Worm (Caenorhabditis elegans): ENCODE results near the gene F59D12.2.

The F59D12.2 gene

DNA sequence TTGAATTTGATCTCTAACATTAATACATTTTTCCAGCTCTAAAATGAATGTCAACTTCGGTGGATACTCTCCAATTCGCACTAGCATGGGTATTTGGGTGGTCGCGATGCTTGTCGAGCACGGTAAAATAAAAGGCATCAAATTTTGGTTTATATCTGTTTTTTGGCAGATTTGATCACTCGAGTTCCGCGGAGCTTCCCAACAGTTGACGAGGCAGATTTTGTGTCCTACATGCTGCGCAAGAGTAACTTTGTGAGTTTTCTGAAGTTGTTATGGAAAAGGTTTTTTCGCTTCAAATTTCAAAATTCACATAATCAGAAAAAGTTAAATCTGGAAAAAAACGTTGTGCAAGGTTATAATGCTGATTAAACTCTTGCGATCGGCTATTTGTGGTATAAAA is 34.1 kb downstream of the F59D12.2 start:
- no peak for TF ChIP-seq tab-1 (GFP tag; IDR thresholded peaks at IDR 0.05)
- TF ChIP-seq T22C8.4 (GFP tag; IDR thresholded peaks at IDR 0.05): no peak
- no peak for TF ChIP-seq ztf-29 (GFP tag; IDR thresholded peaks at IDR 0.05)
- TF ChIP-seq flt-1 (GFP tag; IDR thresholded peaks at IDR 0.05): no peak
- TF ChIP-seq ref-1 (GFP tag; conservative IDR thresholded peaks at IDR 0.05): no peak
- no peak for TF ChIP-seq med-1 (GFP tag; optimal IDR thresholded peaks at IDR 0.05; ENCODE audit: insufficient read depth)
- TF ChIP-seq cog-1 (tag; optimal IDR thresholded peaks at IDR 0.05): no peak
- no peak for TF ChIP-seq klf-2 (GFP tag; conservative IDR thresholded peaks at IDR 0.05)
- TF ChIP-seq ztf-23 (GFP tag; IDR thresholded peaks at IDR 0.05): no peak

DNA sequence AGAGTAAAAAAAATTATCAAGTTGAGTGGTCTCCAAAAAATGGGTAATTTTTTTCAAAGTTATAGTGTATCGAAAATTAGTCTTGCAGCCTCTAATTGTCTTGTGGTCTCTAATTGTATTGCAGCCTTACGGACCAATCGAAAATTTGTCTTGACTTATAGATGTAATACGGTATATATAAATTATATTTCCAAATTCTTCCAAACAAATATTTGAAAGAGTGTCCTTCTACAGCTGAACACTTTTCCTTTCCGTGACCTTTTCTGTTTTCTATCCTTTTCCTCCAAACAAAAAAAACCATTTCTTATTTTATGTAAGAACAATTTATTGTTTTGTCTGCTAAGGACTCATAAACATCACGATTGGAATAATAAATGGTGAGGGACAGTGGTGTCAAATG is 34.9 kb downstream of the F59D12.2 start, which contains the start of gene K09E9.7:
Gene K09E9.7 (plus strand): TSS at position 301 of the 400 bp plus-strand sequence.
- TF ChIP-seq flt-1 (GFP tag; IDR thresholded peaks at IDR 0.05) (no peak), T22C8.4 (GFP tag; IDR thresholded peaks at IDR 0.05) (no peak), med-1 (GFP tag; optimal IDR thresholded peaks at IDR 0.05; ENCODE audit: insufficient read depth) (no peak), klf-2 (GFP tag; conservative IDR thresholded peaks at IDR 0.05) (no peak), ztf-23 (GFP tag; IDR thresholded peaks at IDR 0.05) (no peak), ztf-29 (GFP tag; IDR thresholded peaks at IDR 0.05) (no peak), tab-1 (GFP tag; IDR thresholded peaks at IDR 0.05) (no peak), ref-1 (GFP tag; conservative IDR thresholded peaks at IDR 0.05) (no peak), cog-1 (tag; optimal IDR thresholded peaks at IDR 0.05) (no peak)

DNA sequence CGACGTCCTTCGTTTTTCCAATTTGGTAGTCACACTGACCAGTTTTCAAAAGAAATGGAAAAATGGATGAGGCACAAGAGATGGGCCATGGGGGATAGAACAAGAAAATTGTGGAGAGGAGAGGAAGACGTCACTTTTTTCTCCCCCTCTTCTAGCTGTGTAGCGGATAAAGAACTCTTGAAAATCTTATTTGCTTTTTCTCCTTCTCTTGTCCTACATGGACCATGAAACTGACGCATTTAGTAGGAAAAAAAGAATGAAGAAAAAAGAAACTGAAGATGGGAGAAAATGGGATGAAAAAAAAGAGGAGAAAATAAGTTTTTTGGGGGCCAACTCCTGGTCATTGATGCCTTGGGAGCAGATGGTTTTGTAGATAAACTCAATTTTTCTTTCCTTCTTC is 41.6 kb downstream of the F59D12.2 start:
- no peak for TF ChIP-seq klf-2 (GFP tag; conservative IDR thresholded peaks at IDR 0.05)
- TF ChIP-seq flt-1 (GFP tag; IDR thresholded peaks at IDR 0.05): no peak
- no peak for TF ChIP-seq tab-1 (GFP tag; IDR thresholded peaks at IDR 0.05)
- no peak for TF ChIP-seq cog-1 (tag; optimal IDR thresholded peaks at IDR 0.05)
- no peak for TF ChIP-seq med-1 (GFP tag; optimal IDR thresholded peaks at IDR 0.05; ENCODE audit: insufficient read depth)
- TF ChIP-seq ref-1 (GFP tag; conservative IDR thresholded peaks at IDR 0.05): no peak
- no peak for TF ChIP-seq ztf-23 (GFP tag; IDR thresholded peaks at IDR 0.05)
- no peak for TF ChIP-seq T22C8.4 (GFP tag; IDR thresholded peaks at IDR 0.05)
- TF ChIP-seq ztf-29 (GFP tag; IDR thresholded peaks at IDR 0.05): no peak

DNA sequence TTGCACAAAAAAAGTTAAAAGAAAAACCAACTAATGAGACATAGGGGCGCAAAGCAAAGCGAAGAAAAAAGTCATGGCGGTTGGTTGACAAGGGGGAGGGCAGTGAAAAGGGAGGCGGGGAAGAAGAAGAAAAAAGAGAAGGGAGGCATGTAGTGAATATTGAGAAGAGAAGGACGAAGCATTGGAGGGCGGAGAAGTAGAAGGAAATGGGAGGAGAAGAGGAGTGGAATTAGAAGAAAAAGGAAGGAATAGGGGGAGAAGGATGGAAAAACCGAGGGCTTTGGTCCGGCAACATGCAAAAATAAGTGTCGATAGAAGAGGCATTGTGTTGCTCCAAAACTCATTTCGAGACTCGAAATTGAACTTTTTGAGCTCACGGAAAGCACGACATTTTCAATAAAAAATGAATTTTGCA is 44.7 kb downstream of the F59D12.2 start:
- TF ChIP-seq cog-1 (tag; optimal IDR thresholded peaks at IDR 0.05): no peak
- TF ChIP-seq flt-1 (GFP tag; IDR thresholded peaks at IDR 0.05): no peak
- TF ChIP-seq klf-2 (GFP tag; conservative IDR thresholded peaks at IDR 0.05): no peak
- no peak for TF ChIP-seq ztf-23 (GFP tag; IDR thresholded peaks at IDR 0.05)
- no peak for TF ChIP-seq tab-1 (GFP tag; IDR thresholded peaks at IDR 0.05)
- no peak for TF ChIP-seq med-1 (GFP tag; optimal IDR thresholded peaks at IDR 0.05; ENCODE audit: insufficient read depth)
- TF ChIP-seq ref-1 (GFP tag; conservative IDR thresholded peaks at IDR 0.05): no peak
- TF ChIP-seq ztf-29 (GFP tag; IDR thresholded peaks at IDR 0.05): no peak
- TF ChIP-seq T22C8.4 (GFP tag; IDR thresholded peaks at IDR 0.05): no peak

DNA sequence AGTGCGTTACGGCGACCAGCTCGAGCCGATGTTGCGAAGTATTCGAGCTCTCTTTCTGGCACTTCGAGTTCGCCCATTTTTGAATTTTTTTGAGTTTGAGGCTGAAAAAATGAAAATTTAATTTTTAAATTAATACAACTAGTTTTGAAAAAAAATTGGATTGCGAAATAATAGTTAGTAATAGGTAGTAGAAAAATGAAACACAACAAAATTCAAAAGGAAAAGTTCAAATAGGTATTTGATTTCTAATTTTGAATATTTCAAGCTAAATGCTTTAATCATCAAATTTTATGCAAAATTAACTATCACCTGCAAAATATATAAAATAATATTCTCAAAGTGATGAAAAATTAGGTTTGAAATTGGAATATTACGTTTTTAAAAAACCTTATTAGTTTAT is 45.2 kb downstream of the F59D12.2 start, which contains the start of gene K09E9.4:
Gene K09E9.4 (minus strand): TSS at position 101 of the 400 bp plus-strand sequence.
- TF ChIP-seq tab-1 (GFP tag; IDR thresholded peaks at IDR 0.05) (no peak), flt-1 (GFP tag; IDR thresholded peaks at IDR 0.05) (no peak)

DNA sequence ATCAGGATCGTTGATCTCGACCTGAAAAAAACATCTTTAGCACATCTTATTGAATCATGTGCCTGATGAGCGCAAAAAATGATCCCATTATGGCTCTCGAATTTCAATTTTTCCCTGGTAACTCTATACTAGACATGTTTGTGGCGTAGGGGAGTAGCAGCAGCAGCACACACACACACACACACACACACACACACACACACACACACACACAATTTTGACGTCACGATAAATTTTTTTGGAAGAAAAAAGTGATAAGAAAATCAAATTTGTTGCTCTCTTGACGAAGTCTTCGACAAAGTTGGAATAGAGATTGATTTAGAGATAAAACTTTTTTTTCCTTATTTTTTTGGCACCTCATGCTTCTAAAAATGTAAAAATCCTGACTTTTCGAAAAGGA is 45.9 kb downstream of the F59D12.2 start:
- TF ChIP-seq med-1 (GFP tag; optimal IDR thresholded peaks at IDR 0.05; ENCODE audit: insufficient read depth): no peak
- no peak for TF ChIP-seq tab-1 (GFP tag; IDR thresholded peaks at IDR 0.05)
- TF ChIP-seq T22C8.4 (GFP tag; IDR thresholded peaks at IDR 0.05): no peak
- no peak for TF ChIP-seq flt-1 (GFP tag; IDR thresholded peaks at IDR 0.05)
- TF ChIP-seq cog-1 (tag; optimal IDR thresholded peaks at IDR 0.05): no peak
- TF ChIP-seq ref-1 (GFP tag; conservative IDR thresholded peaks at IDR 0.05): no peak
- no peak for TF ChIP-seq ztf-29 (GFP tag; IDR thresholded peaks at IDR 0.05)
- no peak for TF ChIP-seq ztf-23 (GFP tag; IDR thresholded peaks at IDR 0.05)
- no peak for TF ChIP-seq klf-2 (GFP tag; conservative IDR thresholded peaks at IDR 0.05)

DNA sequence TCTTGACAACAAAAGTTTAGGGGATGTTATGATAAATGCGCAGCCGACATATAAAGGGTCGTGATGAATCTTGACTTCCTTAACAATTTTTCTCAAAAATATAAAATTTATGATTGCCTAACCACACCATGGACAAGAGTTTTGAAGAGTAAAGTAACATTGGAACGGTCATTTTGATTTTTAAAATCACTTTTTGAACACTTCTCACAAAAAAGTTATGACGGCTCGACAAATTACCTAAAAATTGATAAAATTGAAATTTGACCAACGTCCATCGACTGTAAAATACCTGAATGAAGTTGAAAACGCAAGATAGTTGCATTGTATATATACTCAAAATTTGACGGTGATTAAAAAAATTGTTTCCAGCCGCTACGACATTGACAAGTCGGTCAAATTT is 46.6 kb downstream of the F59D12.2 start:
- TF ChIP-seq klf-2 (GFP tag; conservative IDR thresholded peaks at IDR 0.05) (no peak), med-1 (GFP tag; optimal IDR thresholded peaks at IDR 0.05; ENCODE audit: insufficient read depth) (no peak), ztf-29 (GFP tag; IDR thresholded peaks at IDR 0.05) (no peak), ztf-23 (GFP tag; IDR thresholded peaks at IDR 0.05) (no peak), tab-1 (GFP tag; IDR thresholded peaks at IDR 0.05) (no peak), ref-1 (GFP tag; conservative IDR thresholded peaks at IDR 0.05) (no peak), cog-1 (tag; optimal IDR thresholded peaks at IDR 0.05) (no peak), T22C8.4 (GFP tag; IDR thresholded peaks at IDR 0.05) (no peak), flt-1 (GFP tag; IDR thresholded peaks at IDR 0.05) (no peak)

DNA sequence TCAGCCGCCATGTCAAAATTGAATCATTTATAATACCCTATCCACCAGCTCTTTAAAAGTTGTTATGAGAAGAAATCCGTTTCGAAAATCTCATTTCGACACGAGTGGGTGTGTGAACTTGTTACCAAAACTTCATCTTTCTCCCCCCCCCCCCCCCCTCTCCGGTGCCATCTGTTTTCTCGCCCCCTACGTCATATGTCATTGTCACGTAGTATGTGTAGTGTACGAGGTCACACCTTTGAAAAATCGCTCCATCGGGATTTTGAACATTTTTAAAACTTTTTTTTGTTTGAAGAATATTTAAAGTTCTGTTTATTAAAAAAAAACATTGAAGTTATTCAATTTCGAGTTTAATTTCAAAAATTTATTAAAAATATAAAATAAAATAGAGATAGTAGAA is 47.7 kb downstream of the F59D12.2 start:
- TF ChIP-seq T22C8.4 (GFP tag; IDR thresholded peaks at IDR 0.05): no peak
- no peak for TF ChIP-seq flt-1 (GFP tag; IDR thresholded peaks at IDR 0.05)
- no peak for TF ChIP-seq klf-2 (GFP tag; conservative IDR thresholded peaks at IDR 0.05)
- TF ChIP-seq ref-1 (GFP tag; conservative IDR thresholded peaks at IDR 0.05): no peak
- TF ChIP-seq tab-1 (GFP tag; IDR thresholded peaks at IDR 0.05): no peak
- no peak for TF ChIP-seq ztf-23 (GFP tag; IDR thresholded peaks at IDR 0.05)
- TF ChIP-seq med-1 (GFP tag; optimal IDR thresholded peaks at IDR 0.05; ENCODE audit: insufficient read depth): no peak

DNA sequence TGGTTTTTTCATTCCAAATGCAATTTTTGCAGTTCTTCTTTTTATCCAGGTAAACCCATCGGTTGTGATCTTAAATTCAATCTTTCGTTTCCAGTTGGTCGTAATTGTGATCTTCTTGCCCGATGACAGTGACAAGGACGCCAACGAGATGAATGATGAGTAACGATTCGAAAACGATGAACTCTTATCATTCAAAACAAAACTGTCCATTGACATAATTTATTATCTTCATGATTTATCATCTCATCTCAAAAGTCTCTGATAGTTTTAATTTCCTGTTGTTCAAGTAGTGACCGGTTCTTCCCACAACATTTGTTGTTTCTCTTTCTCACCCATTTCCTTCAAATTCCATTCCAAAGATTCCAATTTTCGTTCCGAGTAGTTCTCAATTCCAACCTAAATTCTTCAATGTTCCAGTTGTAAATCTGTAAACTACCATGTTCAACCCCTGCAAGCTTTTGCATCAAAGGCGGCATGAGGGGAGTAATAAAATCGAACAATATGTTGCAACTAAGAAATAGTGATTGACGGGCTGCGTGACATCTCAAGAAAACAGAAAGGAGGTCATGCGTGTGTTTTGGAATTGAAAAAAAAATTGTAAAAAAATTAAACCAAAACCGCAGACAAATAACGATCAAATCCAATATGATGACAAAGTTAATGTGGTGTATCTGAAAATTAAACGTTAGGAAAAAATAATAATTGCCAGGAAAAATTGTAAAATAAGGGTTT is 49.2 kb downstream of the F59D12.2 start:
- TF ChIP-seq T22C8.4 (GFP tag; IDR thresholded peaks at IDR 0.05): no peak
- TF ChIP-seq cog-1 (tag; optimal IDR thresholded peaks at IDR 0.05): no peak
- TF ChIP-seq med-1 (GFP tag; optimal IDR thresholded peaks at IDR 0.05; ENCODE audit: insufficient read depth): no peak
- TF ChIP-seq ztf-29 (GFP tag; IDR thresholded peaks at IDR 0.05): no peak
- TF ChIP-seq ref-1 (GFP tag; conservative IDR thresholded peaks at IDR 0.05): no peak
- no peak for TF ChIP-seq flt-1 (GFP tag; IDR thresholded peaks at IDR 0.05)
- TF ChIP-seq tab-1 (GFP tag; IDR thresholded peaks at IDR 0.05): no peak
- no peak for TF ChIP-seq klf-2 (GFP tag; conservative IDR thresholded peaks at IDR 0.05)
- no peak for TF ChIP-seq ztf-23 (GFP tag; IDR thresholded peaks at IDR 0.05)

Measured in whole organism, midembryonic.